Worm (Caenorhabditis elegans): Measurements from ENCODE around the gene C34E10.9.
A peak's percentile ranks its signal among the peaks of the same experiment; 100 is the strongest.

The C34E10.9 gene

ce11 chrIII:5267217-5267906 lies 4.2 kb upstream of the C34E10.9 start, which contains the start of gene ZC395.5:
Gene ZC395.5, plus strand, starts transcription at chrIII:5267848.
- no peak for TF ChIP-seq tbx-7 (tag; optimal IDR thresholded peaks at IDR 0.05)
- no peak for TF ChIP-seq unc-86 (tag; optimal IDR thresholded peaks at IDR 0.05)
- no peak for TF ChIP-seq pha-2 (tag; optimal IDR thresholded peaks at IDR 0.05)
- TF ChIP-seq pha-4 (tag; optimal IDR thresholded peaks at IDR 0.05): no peak
- TF ChIP-seq ceh-48 (tag; optimal IDR thresholded peaks at IDR 0.05): no peak
- TF ChIP-seq syd-9 (tag; optimal IDR thresholded peaks at IDR 0.05): no peak
- no peak for TF ChIP-seq che-1 (tag; optimal IDR thresholded peaks at IDR 0.05)
- TF ChIP-seq zip-5 (tag; optimal IDR thresholded peaks at IDR 0.05): no peak
- no peak for TF ChIP-seq nhr-11 (tag; optimal IDR thresholded peaks at IDR 0.05)
- TF ChIP-seq ets-4 (tag; optimal IDR thresholded peaks at IDR 0.05): no peak
- TF ChIP-seq F13H6.1 (tag; optimal IDR thresholded peaks at IDR 0.05): no peak
- no peak for TF ChIP-seq C08G9.2 (tag; optimal IDR thresholded peaks at IDR 0.05)
- TF ChIP-seq ttx-3 (tag; optimal IDR thresholded peaks at IDR 0.05): no peak
- TF ChIP-seq ceh-14 (tag; optimal IDR thresholded peaks at IDR 0.05): no peak
- TF ChIP-seq mec-3 (tag; optimal IDR thresholded peaks at IDR 0.05; ENCODE audit: borderline replicate concordance): no peak
- TF ChIP-seq hlh-13 (GFP tag; optimal IDR thresholded peaks at IDR 0.05): no peak
- TF ChIP-seq fax-1 (tag; optimal IDR thresholded peaks at IDR 0.05): no peak

- no peak for TF ChIP-seq pag-3 (tag; optimal IDR thresholded peaks at IDR 0.05; ENCODE audit: borderline replicate concordance)
- TF ChIP-seq unc-3 (GFP tag; conservative IDR thresholded peaks at IDR 0.05): no peak
- TF ChIP-seq unc-3 (tag; optimal IDR thresholded peaks at IDR 0.05): no peak
Measured at ce11 chrIII:5264813-5265212, 1.6 kb upstream of the C34E10.9 start, which contains the start of gene gro-1. Gene gro-1, plus strand, starts transcription at chrIII:5265113.

ce11 chrIII:5260394-5260793 lies 2.8 kb downstream of the C34E10.9 start, which contains the start of gene gop-3:
Gene gop-3, plus strand, starts transcription at chrIII:5260694.
- TF ChIP-seq pat-9 (tag; optimal IDR thresholded peaks at IDR 0.05) (no peak), odd-2 (tag; optimal IDR thresholded peaks at IDR 0.05) (no peak), hlh-30 (tag; optimal IDR thresholded peaks at IDR 0.05; ENCODE audit: insufficient read depth) (no peak), pqm-1 (tag; optimal IDR thresholded peaks at IDR 0.05) (no peak)

- TF ChIP-seq pha-2 (tag; optimal IDR thresholded peaks at IDR 0.05) (no peak), pax-1 (tag; optimal IDR thresholded peaks at IDR 0.05) (no peak), nhr-232 (tag; optimal IDR thresholded peaks at IDR 0.05) (no peak), ceh-9 (tag; optimal IDR thresholded peaks at IDR 0.05) (no peak), eyg-1 (tag; optimal IDR thresholded peaks at IDR 0.05) (no peak), madf-2 (tag; optimal IDR thresholded peaks at IDR 0.05) (no peak), npax-4 (tag; optimal IDR thresholded peaks at IDR 0.05) (no peak), fkh-6 (tag; optimal IDR thresholded peaks at IDR 0.05) (no peak), tbx-7 (tag; optimal IDR thresholded peaks at IDR 0.05) (no peak), F13H6.1 (tag; optimal IDR thresholded peaks at IDR 0.05) (no peak), unc-42 (tag; optimal IDR thresholded peaks at IDR 0.05) (no peak), che-1 (tag; optimal IDR thresholded peaks at IDR 0.05) (no peak), C38D4.7 (GFP tag; optimal IDR thresholded peaks at IDR 0.05) (no peak)
Measured at ce11 chrIII:5258918-5259317, 4.3 kb downstream of the C34E10.9 start, which contains the start of gene gop-2. Gene gop-2, plus strand, starts transcription at chrIII:5259023.

ce11 chrIII:5254108-5254507 lies 9.1 kb downstream of the C34E10.9 start, which contains the start of the genes sumv-1 and gop-1:
Gene sumv-1, minus strand, starts transcription at chrIII:5254187.
Gene gop-1, plus strand, starts transcription at chrIII:5254438.
- TF ChIP-seq unc-42 (tag; optimal IDR thresholded peaks at IDR 0.05) (peak; percentile 19), sox-2 (GFP tag; IDR thresholded peaks at IDR 0.05) (no peak)
